Worm (Caenorhabditis elegans): ENCODE data around the gene D1025.10.

D1025.10 gene

DNA sequence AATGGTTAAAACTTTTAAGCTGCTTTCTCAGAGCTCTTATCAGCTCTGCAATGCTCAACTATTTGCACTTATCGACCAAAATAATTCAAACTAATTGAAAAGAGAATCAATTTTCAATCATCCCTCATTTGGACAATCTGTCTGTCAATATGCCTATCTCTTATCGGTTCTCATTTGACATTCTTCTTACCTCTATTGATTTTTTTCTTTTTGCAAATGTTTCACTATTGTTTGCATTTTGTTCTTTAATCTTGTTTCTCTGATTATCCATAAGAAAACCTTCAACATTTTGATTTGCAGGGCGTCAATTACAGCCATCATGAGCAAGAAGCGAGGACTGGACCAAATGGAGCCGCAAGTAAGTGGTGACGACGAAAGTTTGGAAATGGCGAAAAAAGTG lies at the start of gene D1025.10:
Gene D1025.10 (plus strand): TSS at position 301 of the 400 bp plus-strand sequence.
- TF ChIP-seq unc-62 (GFP tag; optimal IDR thresholded peaks at IDR 0.05) = no peak

DNA sequence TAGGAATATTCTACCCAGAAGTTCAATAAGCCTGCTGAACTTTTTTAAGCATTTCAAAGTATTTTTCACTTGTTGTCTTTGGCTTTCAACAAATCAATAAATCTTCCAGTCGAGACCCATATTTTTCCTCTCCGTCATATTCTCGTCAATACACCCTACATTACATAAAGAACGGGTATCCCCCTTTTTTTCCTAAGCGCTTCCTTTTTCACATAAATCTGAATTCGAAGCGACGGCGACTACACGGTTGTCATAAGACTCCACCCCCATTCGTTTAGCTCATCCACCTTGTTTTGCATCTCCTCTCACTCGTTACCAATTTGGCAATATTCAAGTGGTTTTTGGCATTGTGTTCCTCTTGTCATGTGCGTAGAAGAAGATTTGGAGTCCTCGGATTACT lies 47.4 kb upstream of the D1025.10 start, which contains the start of gene M163.9:
Gene M163.9 (plus strand): TSS at position 301 of the 400 bp plus-strand sequence.
- no peak for TF ChIP-seq unc-62 (GFP tag; optimal IDR thresholded peaks at IDR 0.05)

DNA sequence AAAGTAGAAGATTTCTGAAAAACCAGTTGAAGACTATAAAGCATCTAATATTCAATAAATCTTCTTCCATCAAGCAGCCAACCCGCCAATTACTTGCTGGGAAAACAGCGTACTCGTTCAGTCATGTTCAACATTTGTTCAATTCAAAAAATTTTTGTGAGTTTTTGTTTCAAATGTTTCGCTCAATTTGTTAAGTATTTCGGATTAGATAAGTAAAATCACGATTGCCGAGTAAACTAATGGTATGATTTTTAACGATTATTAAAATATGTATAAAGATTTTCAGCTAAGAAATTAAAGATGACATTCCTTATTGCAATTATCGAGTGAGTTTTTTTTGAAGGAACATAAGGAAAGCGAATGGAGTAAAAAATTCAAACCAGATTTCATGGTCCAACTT lies 46.0 kb upstream of the D1025.10 start, which contains the start of gene M163.10:
Gene M163.10 (plus strand): TSS at position 301 of the 400 bp plus-strand sequence.
- TF ChIP-seq unc-62 (GFP tag; optimal IDR thresholded peaks at IDR 0.05) = no peak

DNA sequence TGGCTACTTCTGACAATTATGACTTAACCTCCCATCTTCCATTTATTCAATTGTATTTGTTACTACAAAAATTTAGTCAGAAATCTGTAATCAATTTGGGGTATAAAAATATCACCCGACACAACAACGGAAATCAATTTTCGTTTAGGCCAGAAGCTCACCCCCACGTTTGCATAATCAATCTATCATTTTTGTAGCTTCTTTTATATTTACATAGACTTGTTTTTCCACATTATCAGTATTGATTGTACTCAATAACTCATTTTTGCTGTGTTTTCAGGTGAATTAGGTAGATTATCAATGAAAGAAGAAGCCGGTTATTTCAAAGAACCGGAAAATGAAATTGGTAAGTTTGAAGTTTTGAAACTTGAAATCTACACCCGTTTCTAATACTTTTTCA lies 42.9 kb upstream of the D1025.10 start, which contains the start of gene M163.5:
Gene M163.5 (plus strand): TSS at position 301 of the 400 bp plus-strand sequence.
- TF ChIP-seq unc-62 (GFP tag; optimal IDR thresholded peaks at IDR 0.05) = no peak

DNA sequence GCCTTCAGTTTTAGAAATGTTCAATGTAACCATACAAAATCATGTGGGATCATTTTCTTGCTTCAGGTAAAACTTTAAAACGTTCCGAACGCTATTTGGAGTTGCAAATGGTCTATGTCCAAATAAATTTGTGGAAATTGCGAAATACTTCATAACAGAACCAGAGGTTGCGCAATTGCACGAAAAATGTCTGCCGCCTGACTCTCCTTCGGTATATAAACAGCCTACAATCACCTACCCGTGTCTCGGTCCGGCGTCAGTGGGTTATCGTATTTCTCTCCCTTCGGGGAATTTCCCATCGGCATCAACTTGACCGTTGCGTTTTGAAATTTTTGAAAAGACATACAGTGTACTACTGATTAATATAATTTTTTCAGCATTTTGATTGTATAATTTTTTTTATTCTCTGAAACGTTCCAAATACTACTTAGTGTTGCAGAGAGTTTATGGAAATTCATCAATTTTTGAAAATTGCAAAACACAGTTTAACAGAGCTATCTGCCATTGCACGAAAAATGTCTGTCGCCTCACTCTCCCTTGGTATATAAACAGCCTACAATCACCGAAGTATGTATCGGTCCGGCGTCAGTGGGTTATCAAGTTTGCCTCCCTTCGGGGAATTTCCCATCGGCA lies 39.9 kb upstream of the D1025.10 start:
- no peak for TF ChIP-seq unc-62 (GFP tag; optimal IDR thresholded peaks at IDR 0.05)

DNA sequence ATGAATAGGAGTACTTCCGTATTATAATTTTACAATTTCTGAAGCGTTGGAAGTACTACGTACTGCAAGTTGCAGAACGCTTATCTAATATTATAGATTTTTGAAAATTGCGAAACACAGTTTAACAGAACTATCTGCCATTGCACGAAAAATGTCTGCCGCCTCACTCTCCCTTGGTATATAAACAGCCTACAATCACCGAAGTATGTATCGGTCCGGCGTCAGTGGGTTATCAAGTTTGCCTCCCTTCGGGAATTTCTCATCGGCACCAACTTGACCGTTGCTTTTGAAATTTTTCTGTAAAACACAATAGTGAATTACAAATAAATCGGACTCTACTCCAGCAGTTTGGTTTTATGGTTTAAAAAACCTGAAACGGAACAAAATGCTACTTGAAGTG lies 39.3 kb upstream of the D1025.10 start:
- TF ChIP-seq unc-62 (GFP tag; optimal IDR thresholded peaks at IDR 0.05) = no peak

DNA sequence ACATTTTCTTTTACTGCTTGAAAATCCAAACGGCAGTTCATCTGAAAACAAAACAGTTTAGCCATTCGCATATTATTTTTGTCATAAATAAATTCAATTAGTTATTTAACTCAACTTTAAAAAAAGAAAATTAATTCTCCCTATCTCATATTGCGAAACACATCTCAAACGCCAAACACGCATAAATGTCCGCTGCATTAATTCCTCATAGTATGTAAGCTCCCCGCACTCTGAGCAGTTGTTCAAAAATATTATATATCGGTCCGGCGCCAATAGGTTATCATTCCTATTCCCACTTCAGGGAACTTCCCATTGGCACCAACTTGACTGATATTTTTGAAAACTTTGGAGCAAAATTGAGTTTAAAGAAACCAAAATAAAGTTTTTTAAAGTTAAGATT lies 38.5 kb upstream of the D1025.10 start:
- no peak for TF ChIP-seq unc-62 (GFP tag; optimal IDR thresholded peaks at IDR 0.05)

DNA sequence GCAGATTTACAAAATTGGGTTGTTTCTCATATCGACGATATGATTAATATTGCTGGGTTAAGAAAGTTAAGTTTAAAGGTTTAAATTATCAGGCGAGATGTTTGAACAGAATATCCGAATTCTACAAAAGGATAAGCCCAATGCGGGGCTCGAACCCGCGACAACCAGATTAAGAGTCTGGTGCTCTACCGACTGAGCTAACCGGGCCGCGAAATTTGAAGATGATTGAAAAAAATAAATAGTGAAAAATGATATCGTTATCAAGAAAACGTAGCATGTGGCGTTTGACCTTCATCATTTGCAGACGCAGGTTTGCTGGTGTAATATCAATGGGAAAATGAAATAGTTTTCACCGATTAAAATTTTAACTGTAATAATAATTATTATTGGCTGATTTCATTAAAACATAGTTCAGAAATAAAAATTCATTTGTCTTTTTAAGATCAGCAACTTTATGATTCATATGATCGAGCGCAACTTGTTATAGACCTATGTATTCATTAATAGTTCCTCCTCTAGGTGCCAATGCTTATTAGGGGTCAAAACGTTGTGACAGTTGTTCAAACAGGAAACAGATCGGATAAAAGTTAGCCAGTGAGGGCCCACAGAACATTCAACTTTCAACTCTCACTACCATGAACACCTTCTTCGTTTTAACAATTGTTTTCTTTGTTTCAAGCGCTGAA lies 37.8 kb upstream of the D1025.10 start, which contains the start of gene M163.11:
Gene M163.11 (plus strand): TSS at position 636 of the 686 bp plus-strand sequence.
- no peak for TF ChIP-seq unc-62 (GFP tag; optimal IDR thresholded peaks at IDR 0.05)

DNA sequence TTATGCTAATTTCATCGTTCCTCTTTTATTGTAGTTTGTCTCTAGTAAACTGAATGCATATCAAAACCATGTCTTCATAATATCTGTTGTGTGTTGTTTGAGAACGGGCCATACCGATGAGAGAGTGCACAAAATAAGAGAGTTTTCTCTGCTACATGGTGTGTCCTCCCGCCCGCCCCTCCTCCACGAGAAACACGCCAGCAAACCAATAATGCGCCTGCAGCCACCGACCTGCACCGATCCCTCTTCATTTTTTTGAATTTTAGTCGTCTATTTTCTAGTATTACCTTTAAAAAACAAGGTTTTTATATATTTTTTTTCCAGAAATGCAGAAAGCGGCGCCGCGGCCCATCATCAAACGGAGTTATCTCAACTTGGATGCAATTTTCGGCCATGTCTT lies 36.4 kb upstream of the D1025.10 start, which contains the start of gene gfi-3:
Gene gfi-3 (plus strand): TSS at position 325 of the 400 bp plus-strand sequence.
- TF ChIP-seq unc-62 (GFP tag; optimal IDR thresholded peaks at IDR 0.05) = no peak

DNA sequence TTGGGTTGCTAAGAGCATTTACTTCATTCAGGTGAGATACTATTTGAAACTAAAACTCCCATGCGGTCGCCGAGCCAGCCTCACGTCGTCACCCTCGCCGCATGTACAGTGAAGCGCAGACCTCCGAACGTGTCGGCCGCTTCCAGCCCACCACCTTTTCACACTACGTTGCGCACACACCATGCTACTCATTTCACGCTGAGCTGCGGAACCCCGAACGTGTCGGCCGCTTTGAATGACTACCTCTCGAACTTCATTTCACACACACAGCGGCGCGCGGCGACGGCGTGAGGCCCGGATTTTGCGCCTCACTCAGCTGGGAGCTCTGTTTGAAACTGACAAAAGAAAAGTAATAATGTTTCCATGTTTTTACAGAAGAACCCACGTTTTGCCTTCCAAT lies 35.0 kb upstream of the D1025.10 start:
- no peak for TF ChIP-seq unc-62 (GFP tag; optimal IDR thresholded peaks at IDR 0.05)

DNA sequence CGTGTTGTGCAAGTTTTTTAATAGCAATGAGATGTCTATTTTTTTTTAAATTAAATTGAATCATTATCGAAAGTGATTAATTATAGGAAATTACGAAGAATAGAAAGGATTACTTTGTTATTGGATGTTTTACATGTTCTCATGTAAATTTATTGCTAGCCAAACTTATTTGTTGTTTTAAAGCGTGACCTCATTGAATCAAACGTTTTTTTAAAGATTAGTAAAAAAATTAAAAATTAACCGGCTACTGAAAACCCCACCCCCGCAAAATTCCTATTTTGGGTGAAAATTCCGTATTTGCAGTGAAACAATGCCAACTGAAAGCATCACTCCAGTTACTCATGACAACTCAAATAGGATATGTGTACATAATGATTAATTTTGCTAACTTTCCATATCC lies 31.8 kb upstream of the D1025.10 start, which contains the start of gene M163.8:
Gene M163.8 (plus strand): TSS at position 301 of the 400 bp plus-strand sequence.
- no peak for TF ChIP-seq unc-62 (GFP tag; optimal IDR thresholded peaks at IDR 0.05)

DNA sequence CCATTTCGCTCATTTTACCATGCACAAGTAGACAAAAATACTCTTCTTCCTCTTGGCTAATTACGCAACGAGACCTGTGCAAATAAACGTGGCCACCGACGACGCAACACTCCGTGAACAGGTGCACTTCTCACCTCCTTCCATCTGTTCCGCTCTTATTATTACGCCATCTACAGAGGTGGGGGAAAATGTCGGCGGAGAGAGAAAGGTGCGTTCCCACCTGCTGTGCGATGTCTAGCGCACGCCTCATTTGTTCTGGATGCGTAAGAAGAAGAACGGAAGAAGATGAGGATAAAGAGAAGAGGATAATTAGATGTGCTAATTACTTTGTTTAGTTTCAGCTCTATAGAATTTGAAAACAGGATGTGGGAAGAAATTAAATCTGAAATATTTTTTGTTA lies 30.2 kb upstream of the D1025.10 start:
- TF ChIP-seq unc-62 (GFP tag; optimal IDR thresholded peaks at IDR 0.05) = no peak

DNA sequence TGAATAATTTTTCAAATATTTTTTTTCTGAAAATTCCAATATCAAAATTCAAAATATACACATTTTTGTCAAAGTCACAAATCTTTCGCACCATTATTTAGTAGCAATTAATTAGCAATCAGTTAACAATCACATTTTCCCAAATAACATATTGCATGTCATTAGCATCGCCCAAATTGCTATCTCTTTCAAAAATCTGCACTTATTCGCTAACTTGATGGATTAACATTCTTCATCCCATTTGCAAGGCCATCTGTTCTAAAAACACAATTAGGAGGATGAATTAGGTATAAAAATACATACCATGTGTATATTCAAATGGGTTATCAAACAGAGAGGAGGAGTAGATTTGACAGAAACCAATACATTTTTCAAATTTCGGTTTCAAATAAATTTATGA lies 29.3 kb upstream of the D1025.10 start:
- no peak for TF ChIP-seq unc-62 (GFP tag; optimal IDR thresholded peaks at IDR 0.05)

DNA sequence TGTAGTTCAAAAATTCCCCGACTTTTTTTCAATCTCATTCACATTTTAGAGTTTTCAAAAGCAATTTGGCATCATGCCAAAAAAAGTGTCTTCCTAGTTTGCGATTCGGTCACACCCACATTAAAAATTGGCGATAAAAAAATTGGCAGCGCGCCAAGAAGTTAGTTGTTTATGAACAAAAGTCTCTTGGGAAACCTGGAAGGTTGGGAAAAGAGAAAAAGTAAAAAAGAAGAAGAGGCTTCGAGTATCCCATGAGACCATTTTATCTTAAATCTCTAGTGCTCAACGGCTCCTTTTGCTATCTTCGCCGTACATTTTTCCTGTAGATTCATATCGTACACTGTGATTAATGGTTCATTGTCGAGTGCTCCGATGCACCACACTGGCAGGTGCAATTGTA lies 28.8 kb upstream of the D1025.10 start:
- TF ChIP-seq unc-62 (GFP tag; optimal IDR thresholded peaks at IDR 0.05) = no peak

DNA sequence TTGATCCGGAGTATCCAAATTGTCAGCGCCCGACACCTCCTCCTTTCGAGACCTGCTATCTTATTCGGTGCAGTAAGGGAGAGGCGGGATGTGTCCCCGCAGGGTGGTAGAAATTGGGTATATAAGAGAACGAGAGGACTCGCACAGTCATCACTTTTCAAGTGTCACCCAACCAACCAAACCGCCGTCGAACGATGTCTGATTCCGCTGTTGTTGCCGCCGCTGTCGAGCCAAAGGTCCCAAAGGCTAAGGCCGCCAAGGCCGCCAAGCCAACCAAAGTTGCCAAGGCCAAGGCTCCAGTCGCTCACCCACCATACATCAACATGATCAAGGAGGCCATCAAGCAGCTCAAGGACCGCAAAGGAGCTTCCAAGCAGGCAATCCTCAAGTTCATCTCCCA lies 26.7 kb upstream of the D1025.10 start, which contains the start of gene his-24:
Gene his-24 (plus strand): TSS at position 150 of the 400 bp plus-strand sequence.
- TF ChIP-seq unc-62 (GFP tag; optimal IDR thresholded peaks at IDR 0.05) = no peak

DNA sequence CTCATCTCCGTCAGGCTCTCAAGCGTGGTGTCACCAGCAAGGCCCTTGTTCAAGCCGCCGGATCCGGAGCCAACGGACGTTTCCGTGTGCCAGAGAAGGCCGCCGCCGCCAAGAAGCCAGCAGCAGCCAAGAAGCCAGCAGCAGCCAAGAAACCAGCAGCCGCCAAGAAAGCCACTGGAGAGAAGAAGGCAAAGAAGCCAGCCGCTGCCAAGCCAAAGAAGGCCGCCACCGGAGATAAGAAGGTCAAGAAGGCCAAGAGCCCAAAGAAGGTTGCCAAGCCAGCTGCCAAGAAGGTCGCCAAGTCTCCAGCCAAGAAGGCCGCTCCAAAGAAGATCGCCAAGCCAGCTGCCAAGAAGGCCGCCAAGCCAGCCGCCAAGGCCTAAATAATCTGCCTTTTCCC lies 26.2 kb upstream of the D1025.10 start:
- TF ChIP-seq unc-62 (GFP tag; optimal IDR thresholded peaks at IDR 0.05) = no peak

DNA sequence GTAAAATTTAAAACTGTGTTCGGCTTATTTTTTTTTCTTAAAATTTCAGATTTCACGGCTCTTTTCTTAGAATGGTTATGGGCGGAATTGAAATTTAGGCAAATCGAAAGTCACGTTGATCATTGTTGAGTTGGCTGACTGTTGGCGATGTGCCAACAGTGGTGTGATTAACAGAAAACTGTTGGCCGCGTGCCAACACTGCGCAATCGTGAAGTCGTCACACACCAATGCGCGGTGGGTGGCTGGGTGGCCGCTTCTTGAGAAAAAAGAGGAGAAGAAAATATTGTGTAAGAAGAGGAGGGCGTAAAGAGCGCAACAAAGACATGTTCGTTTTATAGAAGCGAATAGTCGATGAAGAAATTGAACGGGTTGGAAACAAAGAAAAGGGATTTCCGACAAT lies 25.6 kb upstream of the D1025.10 start:
- TF ChIP-seq unc-62 (GFP tag; optimal IDR thresholded peaks at IDR 0.05) = no peak
